Worm (Caenorhabditis elegans) whole organism, L1 larva: Measurements from ENCODE around the gene sri-51.
A peak's percentile ranks its signal among the peaks of the same experiment; 100 is the strongest.

Experiments used
- C04F5.9 ChIP-seq: sonication (generic microtip); optimal IDR thresholded peaks from 2 replicates; lab custom pipeline; 2016; ENCODE audit warnings: missing genetic modification characterization, missing compliant biosample characterization
- C34B4.2 ChIP-seq: sonication (generic microtip); optimal IDR thresholded peaks from 2 replicates; lab custom pipeline; 2017; ENCODE audit warnings: mild to moderate bottlenecking, missing genetic modification characterization, missing compliant biosample characterization
- ama-1 ChIP-seq: fragments of 150-350 bp; optimal IDR thresholded peaks from 2 replicates; lab custom pipeline; 2014
- blmp-1 ChIP-seq: fragments of 150-350 bp; optimal IDR thresholded peaks from 2 replicates; lab custom pipeline; 2014; ENCODE audit warnings: missing biosample characterization, missing genetic modification characterization
- ceh-63 ChIP-seq: fragments of 200-800 bp; sonication (Bioruptor generic); optimal IDR thresholded peaks from 2 replicates; lab custom pipeline; 2018; ENCODE audit warnings: mild to moderate bottlenecking, missing genetic modification characterization, missing compliant biosample characterization
- ceh-88 ChIP-seq: fragments of 200-800 bp; sonication (Bioruptor generic); IDR thresholded peaks from 2 replicates; pipeline ENCODE4 v1.3.6; 2022; ENCODE audit warnings: missing genetic modification characterization, missing compliant biosample characterization
- dpl-1 ChIP-seq, 3 experiments: fragments of 150-350 bp in 2 of 3; sonication (generic microtip) in 1 of 3; optimal IDR thresholded peaks; 2 replicates each; lab custom pipeline; 2014 to 2017; ENCODE audit warnings: missing biosample characterization in 3 of 3, missing genetic modification characterization in 3 of 3, missing genetic modification reagents in 3 of 3
- egl-27 ChIP-seq, 2 experiments: fragments of 150-350 bp in 1 of 2; sonication (generic microtip); optimal IDR thresholded peaks; 3 replicates each; lab custom pipeline; 2017 to 2018; ENCODE audit warnings: missing biosample characterization in 2 of 2, missing genetic modification characterization in 2 of 2, missing genetic modification reagents in 2 of 2
- elt-3 ChIP-seq, 6 experiments: fragments of 150-350 bp in 1 of 6; sonication (generic microtip); optimal IDR thresholded peaks; 2 replicates each; lab custom pipeline; 2017 to 2018; ENCODE audit warnings: missing biosample characterization in 6 of 6, missing genetic modification characterization in 6 of 6, inconsistent platforms in 1 of 6
- fkh-10 ChIP-seq: sonication (generic microtip); optimal IDR thresholded peaks from 2 replicates; lab custom pipeline; 2017; ENCODE audit warnings: missing biosample characterization, missing genetic modification reagents, missing genetic modification characterization
- fkh-8 ChIP-seq: sonication (generic microtip); optimal IDR thresholded peaks from 2 replicates; lab custom pipeline; 2016; ENCODE audit warnings: mild to moderate bottlenecking, missing genetic modification characterization, missing compliant biosample characterization
- fos-1 ChIP-seq: fragments of 150-350 bp; optimal IDR thresholded peaks from 2 replicates; lab custom pipeline; 2014; ENCODE audit warnings: missing biosample characterization, missing genetic modification characterization
- hlh-17 ChIP-seq: fragments of 200-800 bp; sonication (Bioruptor generic); optimal IDR thresholded peaks from 2 replicates; lab custom pipeline; 2018; ENCODE audit warnings: missing genetic modification characterization, mild to moderate bottlenecking, missing compliant biosample characterization, moderate library complexity, borderline replicate concordance
- hlh-4 ChIP-seq: sonication (generic microtip); optimal IDR thresholded peaks from 2 replicates; lab custom pipeline; 2016; ENCODE audit warnings: mild to moderate bottlenecking, missing genetic modification characterization, missing compliant biosample characterization
- hpl-2 ChIP-seq: fragments of 150-350 bp; optimal IDR thresholded peaks from 2 replicates; lab custom pipeline; 2014; ENCODE audit warnings: missing biosample characterization, missing genetic modification reagents, missing genetic modification characterization
- jun-1 ChIP-seq: fragments of 150-350 bp; optimal IDR thresholded peaks from 2 replicates; lab custom pipeline; 2014; ENCODE audit warnings: missing biosample characterization, missing genetic modification reagents, missing genetic modification characterization
- lin-13 ChIP-seq: fragments of 150-350 bp; optimal IDR thresholded peaks from 2 replicates; lab custom pipeline; 2014; ENCODE audit warnings: missing biosample characterization, missing genetic modification reagents, missing genetic modification characterization
- lin-35 ChIP-seq, 2 experiments: fragments of 150-350 bp; optimal IDR thresholded peaks; 2 replicates each; lab custom pipeline; 2014; ENCODE audit warnings: missing biosample characterization in 2 of 2, missing genetic modification characterization in 2 of 2, missing genetic modification reagents in 2 of 2
- lir-3 ChIP-seq: sonication (generic microtip); optimal IDR thresholded peaks from 2 replicates; lab custom pipeline; 2016; ENCODE audit warnings: mild to moderate bottlenecking, missing genetic modification characterization, moderate library complexity, missing compliant biosample characterization; ENCODE audit not compliant: poor library complexity
- mab-9 ChIP-seq: fragments of 200-800 bp; sonication (Bioruptor generic); IDR thresholded peaks from 2 replicates; pipeline ENCODE4 v1.3.6; 2022; ENCODE audit warnings: missing genetic modification reagents, missing genetic modification characterization, missing compliant biosample characterization
- nhr-11 ChIP-seq: fragments of 150-350 bp; optimal IDR thresholded peaks from 2 replicates; lab custom pipeline; 2014; ENCODE audit warnings: missing biosample characterization, missing genetic modification characterization
- nhr-12 ChIP-seq: sonication (generic microtip); optimal IDR thresholded peaks from 2 replicates; lab custom pipeline; 2017; ENCODE audit warnings: missing biosample characterization, missing genetic modification characterization
- nhr-20 ChIP-seq: sonication (generic microtip); optimal IDR thresholded peaks from 2 replicates; lab custom pipeline; 2016; ENCODE audit warnings: mild to moderate bottlenecking, missing genetic modification characterization, missing compliant biosample characterization
- nhr-76 ChIP-seq: sonication (generic microtip); optimal IDR thresholded peaks from 2 replicates; lab custom pipeline; 2017; ENCODE audit warnings: missing biosample characterization, missing genetic modification characterization
- pax-3 ChIP-seq: fragments of 200-800 bp; sonication (Bioruptor generic); optimal IDR thresholded peaks from 2 replicates; lab custom pipeline; 2018; ENCODE audit warnings: mild to moderate bottlenecking, missing genetic modification characterization, moderate library complexity, missing compliant biosample characterization
- pqm-1 ChIP-seq: sonication (generic microtip); optimal IDR thresholded peaks from 3 replicates; lab custom pipeline; 2017; ENCODE audit warnings: missing biosample characterization, missing genetic modification characterization
- skn-1 ChIP-seq: fragments of 150-350 bp; optimal IDR thresholded peaks from 2 replicates; lab custom pipeline; 2014; ENCODE audit warnings: missing biosample characterization, missing genetic modification characterization
- snpc-4 ChIP-seq: fragments of 150-350 bp; optimal IDR thresholded peaks from 2 replicates; lab custom pipeline; 2014; ENCODE audit warnings: missing biosample characterization, missing genetic modification characterization
- sox-4 ChIP-seq: sonication (generic microtip); optimal IDR thresholded peaks from 2 replicates; lab custom pipeline; 2016; ENCODE audit warnings: missing genetic modification characterization, missing compliant biosample characterization
- sptf-1 ChIP-seq: fragments of 150-350 bp; optimal IDR thresholded peaks from 2 replicates; lab custom pipeline; 2014; ENCODE audit warnings: missing biosample characterization, missing genetic modification characterization
- sup-37 ChIP-seq: fragments of 200-800 bp; sonication (Bioruptor generic); optimal IDR thresholded peaks from 2 replicates; lab custom pipeline; 2018; ENCODE audit warnings: mild to moderate bottlenecking, missing genetic modification characterization, missing compliant biosample characterization
- tlp-1 ChIP-seq: fragments of 150-350 bp; optimal IDR thresholded peaks from 2 replicates; lab custom pipeline; 2014; ENCODE audit warnings: missing biosample characterization, missing genetic modification characterization
- unc-62 ChIP-seq: fragments of 150-350 bp; optimal IDR thresholded peaks from 2 replicates; lab custom pipeline; 2014; ENCODE audit warnings: missing biosample characterization, missing genetic modification reagents, missing genetic modification characterization
- vab-15 ChIP-seq: sonication (generic microtip); optimal IDR thresholded peaks from 2 replicates; lab custom pipeline; 2017; ENCODE audit warnings: missing genotype, mild to moderate bottlenecking, missing genetic modification characterization, missing compliant biosample characterization
- zip-4 ChIP-seq: fragments of 200-800 bp; sonication (Bioruptor generic); optimal IDR thresholded peaks from 2 replicates; lab custom pipeline; 2018; ENCODE audit warnings: mild to moderate bottlenecking, missing genetic modification characterization, moderate library complexity, missing compliant biosample characterization
- ztf-11 ChIP-seq, 2 experiments: sonication (generic microtip); optimal IDR thresholded peaks; 2 replicates each; lab custom pipeline; 2016 to 2017; ENCODE audit warnings: missing genetic modification characterization in 2 of 2, missing biosample characterization in 1 of 2, missing compliant biosample characterization in 1 of 2

sri-51 gene

ce11 chrII:3245836-3246235 is 46.9 kb upstream of the sri-51 start, which contains the start of gene C17F4.7 (continued):
- TF ChIP-seq hlh-17 (GFP tag; lab: Kevin White, UChicago), result no peak
- TF ChIP-seq snpc-4 (tag; lab: Kevin White, UChicago), result no peak
- no peak for TF ChIP-seq skn-1 (tag; lab: Kevin White, UChicago)
- peak; percentile 38 for TF ChIP-seq jun-1 (tag; lab: Kevin White, UChicago)
- TF ChIP-seq pqm-1, result peak; percentile 62
- TF ChIP-seq sptf-1 (tag; lab: Kevin White, UChicago), result no peak
- no peak for TF ChIP-seq sup-37 (GFP tag; lab: Kevin White, UChicago)
- no peak for TF ChIP-seq hlh-4 (tag; lab: Kevin White, UChicago)
- peak in 1 of 2 experiments; percentile 34 for TF ChIP-seq lin-35 (GFP tag; optimal IDR thresholded peaks at IDR 0.05; lab: Kevin White, UChicago)
- no peak for TF ChIP-seq vab-15 (tag; lab: Kevin White, UChicago)
- no peak for TF ChIP-seq lin-13 (GFP tag; lab: Kevin White, UChicago)
- TF ChIP-seq ztf-11 (tag; optimal IDR thresholded peaks at IDR 0.05; lab: Kevin White, UChicago), result no peak
- TF ChIP-seq lir-3, result no peak
- no peak for TF ChIP-seq fkh-8 (tag; lab: Kevin White, UChicago)
- no peak for TF ChIP-seq sox-4
- no peak for TF ChIP-seq C04F5.9
- no peak for TF ChIP-seq ama-1 (lab: Kevin White, UChicago)
- TF ChIP-seq nhr-76 (tag; lab: Kevin White, UChicago), result no peak
- TF ChIP-seq tlp-1 (tag; lab: Kevin White, UChicago), result peak; percentile 69

- TF ChIP-seq pax-3 (tag; lab: Kevin White, UChicago) (no peak), unc-62 (no peak), nhr-20 (no peak), snpc-4 (tag; lab: Kevin White, UChicago) (no peak), fkh-8 (tag; lab: Kevin White, UChicago) (no peak), fos-1 (no peak), sox-4 (no peak), mab-9 (GFP tag; lab: Robert Waterston, UW) (no peak), C34B4.2 (tag; lab: Kevin White, UChicago) (no peak), fkh-10 (GFP tag; lab: Kevin White, UChicago) (no peak), ceh-63 (no peak), nhr-11 (tag; lab: Kevin White, UChicago) (no peak), nhr-76 (tag; lab: Kevin White, UChicago) (no peak), egl-27 (tag; optimal IDR thresholded peaks at IDR 0.05; lab: Kevin White, UChicago) (no peak), dpl-1 (GFP tag; optimal IDR thresholded peaks at IDR 0.05; lab: Kevin White, UChicago) (no peak), ceh-88 (GFP tag; lab: Robert Waterston, UW) (no peak)
- TF ChIP-seq, all 84 proteins: peak for 0
Observed at ce11 chrII:3244758-3245157, 45.9 kb upstream of the sri-51 start.

ce11 chrII:3244070-3244469 is 45.2 kb upstream of the sri-51 start, which contains the start of gene C17F4.12:
Gene C17F4.12, minus strand, starts transcription at chrII:3244170.
- peak; percentile 85 for TF ChIP-seq blmp-1 (tag; lab: Kevin White, UChicago)
- peak in 1 of 6 experiments; percentile 9 for TF ChIP-seq elt-3 (tag; optimal IDR thresholded peaks at IDR 0.05; lab: Kevin White, UChicago)
- no peak for TF ChIP-seq nhr-11 (tag; lab: Kevin White, UChicago)

- TF ChIP-seq skn-1 (tag; lab: Kevin White, UChicago) (no peak), jun-1 (tag; lab: Kevin White, UChicago) (no peak), fkh-10 (GFP tag; lab: Kevin White, UChicago) (no peak), pqm-1 (no peak), pax-3 (tag; lab: Kevin White, UChicago) (no peak), elt-3 (tag; optimal IDR thresholded peaks at IDR 0.05; lab: Kevin White, UChicago) (peak in 2 of 6 experiments; percentile 50 to 77), hpl-2 (GFP tag; lab: Kevin White, UChicago) (no peak), nhr-12 (tag; lab: Kevin White, UChicago) (no peak), zip-4 (GFP tag; lab: Kevin White, UChicago) (no peak), blmp-1 (tag; lab: Kevin White, UChicago) (peak; percentile 99)
Observed at ce11 chrII:3241842-3242241, 42.9 kb upstream of the sri-51 start.
